Fruit fly (Drosophila melanogaster) S2 (cell line): ENCODE measurements around the gene CG6345.

Experiments used
- CG8478 ChIP-seq: fragments of >200 bp; optimal IDR thresholded peaks from 2 replicates; lab custom pipeline; 2018
- CTCF ChIP-seq, 2 experiments: fragments of >200 bp; optimal IDR thresholded peaks; 2 replicates each; lab custom pipeline; 2018

DNA sequence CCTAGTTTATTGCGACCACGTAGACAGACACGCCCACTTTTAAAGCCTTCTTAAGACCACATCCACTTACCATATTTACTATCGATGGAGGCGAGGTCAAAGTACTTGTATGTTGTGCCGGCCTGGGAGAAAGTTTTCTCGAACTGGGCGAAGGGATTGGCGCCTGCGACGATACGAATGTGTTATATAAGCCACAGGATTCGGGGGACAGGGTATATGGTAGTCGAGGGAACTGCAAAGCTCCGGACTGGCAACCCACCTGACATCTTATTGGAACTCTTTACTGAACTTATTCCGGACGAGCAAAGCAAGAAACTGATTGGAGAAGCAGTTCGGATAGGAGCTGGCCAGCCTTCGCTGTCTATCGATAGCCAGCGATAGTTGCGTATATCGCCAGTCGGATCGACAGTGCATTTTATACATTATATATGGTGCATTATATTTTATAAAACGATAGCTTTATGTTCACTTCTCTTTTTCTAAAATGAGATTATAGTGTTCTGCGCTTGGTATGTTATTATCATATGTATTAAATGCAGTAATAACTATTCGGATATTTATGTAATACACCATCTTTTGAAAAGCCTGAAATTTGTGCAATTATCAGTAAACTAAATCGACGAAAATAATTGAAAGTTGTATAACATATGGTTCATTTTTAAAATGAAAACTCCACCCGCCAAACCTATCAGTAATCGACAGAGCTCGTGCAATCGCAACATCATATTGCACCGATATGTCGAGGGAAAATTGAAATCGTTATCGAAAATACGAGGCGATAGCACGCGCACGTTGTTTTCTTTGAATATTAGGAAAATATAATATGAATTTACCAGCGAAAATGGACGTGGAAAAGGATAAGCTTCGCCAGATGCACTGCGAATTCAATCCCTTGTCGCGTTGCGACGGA, 3.0 kb downstream of the CG6345 start, which contains the start of the genes Irp-1B and Rrp46:
- TF ChIP-seq CG8478 (lab: Kevin White, UChicago): no peak
- no peak for TF ChIP-seq CTCF (optimal IDR thresholded peaks at IDR 0.05; lab: Kevin White, UChicago)
